Fruit fly (Drosophila melanogaster): ENCODE measurements around the gene CG42521.

CG42521 gene

DNA sequence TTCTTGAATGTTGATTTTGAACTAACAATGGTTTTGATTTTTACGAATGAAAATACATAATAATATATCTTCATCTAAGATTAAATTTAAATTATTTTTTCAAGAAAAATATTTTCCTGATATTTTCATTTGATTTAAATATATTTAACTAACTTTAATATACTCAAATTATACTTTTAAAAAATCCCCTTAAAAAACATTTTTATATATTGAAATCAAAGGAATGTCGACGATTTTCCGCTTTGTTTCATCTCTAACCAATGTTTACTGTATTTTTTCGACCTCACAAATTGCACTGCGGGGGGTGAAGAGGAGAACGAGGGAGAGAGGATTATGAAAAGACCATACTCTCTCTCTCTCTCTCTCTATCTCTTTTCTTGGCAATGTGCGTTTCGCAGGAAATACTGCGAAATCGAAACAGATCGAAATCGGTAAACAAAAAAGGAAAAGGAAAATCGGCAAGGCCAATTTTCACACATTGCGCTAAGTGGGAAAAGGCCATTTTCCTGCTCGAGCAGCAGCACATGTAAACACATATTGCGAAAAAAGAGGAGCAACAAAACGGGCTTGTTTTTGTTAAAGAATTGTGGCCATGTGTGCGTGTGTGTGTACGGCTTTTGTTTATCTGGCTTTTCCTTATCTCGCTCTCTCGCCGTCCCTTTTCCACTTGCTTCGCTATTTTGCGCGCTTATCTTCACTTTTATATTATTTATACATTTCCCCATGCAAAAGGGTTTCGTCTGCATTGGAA is 36.8 kb upstream of the CG42521 start (continued):
- TF ChIP-seq CG8388 (GFP tag; optimal IDR thresholded peaks at IDR 0.05) = no peak
- no peak for TF ChIP-seq yki (optimal IDR thresholded peaks at IDR 0.05)
- no peak for TF ChIP-seq sisA (GFP tag; IDR thresholded peaks at IDR 0.05)
- TF ChIP-seq h (optimal IDR thresholded peaks at IDR 0.05) = no peak
- TF ChIP-seq lola (GFP tag; optimal IDR thresholded peaks at IDR 0.05) = peak in 1 of 3 experiments; percentile 42
- no peak for TF ChIP-seq ftz-f1 (GFP tag; optimal IDR thresholded peaks at IDR 0.05)
- TF ChIP-seq aop (GFP tag; IDR thresholded peaks at IDR 0.05) = no peak
- no peak for TF ChIP-seq CG14014 (GFP tag; IDR thresholded peaks at IDR 0.05)
- TF ChIP-seq Tbp (GFP tag; optimal IDR thresholded peaks at IDR 0.05) = no peak
- no peak for TF ChIP-seq CG14860 (GFP tag; IDR thresholded peaks at IDR 0.05; ENCODE audit: partially characterized antibody)
- no peak for TF ChIP-seq vvl (GFP tag; IDR thresholded peaks at IDR 0.05)
- no peak for TF ChIP-seq CG8478 (optimal IDR thresholded peaks at IDR 0.05)
- TF ChIP-seq CG17912 (GFP tag; optimal IDR thresholded peaks at IDR 0.05) = no peak
- peak in 1 of 2 experiments; percentile 40 for TF ChIP-seq Hr51 (GFP tag; optimal IDR thresholded peaks at IDR 0.05)
- no peak for TF ChIP-seq wek (GFP tag; optimal IDR thresholded peaks at IDR 0.05)
- no peak for TF ChIP-seq Lim3 (GFP tag; IDR thresholded peaks at IDR 0.05)
- peak; percentile 92 for TF ChIP-seq grau (tag; optimal IDR thresholded peaks at IDR 0.05)
- no peak for TF ChIP-seq CG34376 (GFP tag; optimal IDR thresholded peaks at IDR 0.05)
- no peak for TF ChIP-seq disco-r (GFP tag; optimal IDR thresholded peaks at IDR 0.05)
- TF ChIP-seq CG7357 (GFP tag; IDR thresholded peaks at IDR 0.05) = no peak
- no peak for TF ChIP-seq zfh2 (GFP tag; optimal IDR thresholded peaks at IDR 0.05)
- no peak for TF ChIP-seq CkIIα-i1 (GFP tag; IDR thresholded peaks at IDR 0.05)
- no peak for TF ChIP-seq so (GFP tag; IDR thresholded peaks at IDR 0.05)
- no peak for TF ChIP-seq H15 (GFP tag; IDR thresholded peaks at IDR 0.05)
- no peak for TF ChIP-seq oc (tag; optimal IDR thresholded peaks at IDR 0.05)
- no peak for TF ChIP-seq sim (GFP tag; IDR thresholded peaks at IDR 0.05)
- no peak for TF ChIP-seq HLHmδ (GFP tag; optimal IDR thresholded peaks at IDR 0.05)
- TF ChIP-seq lov (optimal IDR thresholded peaks at IDR 0.05) = no peak
- 0 out of 3 replicates have a peak, but pooled peaks have one; percentile 13 for TF ChIP-seq lov (GFP tag; IDR thresholded peaks at IDR 0.05)
- TF ChIP-seq nau (GFP tag; optimal IDR thresholded peaks at IDR 0.05) = no peak
- no peak for TF ChIP-seq Ravus (GFP tag; IDR thresholded peaks at IDR 0.05)
- no peak for TF ChIP-seq CG42726 (GFP tag; IDR thresholded peaks at IDR 0.05; ENCODE audit: partially characterized antibody)
- TF ChIP-seq ro (GFP tag; IDR thresholded peaks at IDR 0.05) = no peak
- no peak for TF ChIP-seq CG12071 (GFP tag; optimal IDR thresholded peaks at IDR 0.05)
- no peak for TF ChIP-seq CG3407 (GFP tag; optimal IDR thresholded peaks at IDR 0.05)
- TF ChIP-seq Dbx (GFP tag; IDR thresholded peaks at IDR 0.05) = no peak
- no peak for TF ChIP-seq CG9797 (GFP tag; optimal IDR thresholded peaks at IDR 0.05)
- no peak for TF ChIP-seq mirr (GFP tag; optimal IDR thresholded peaks at IDR 0.05)
- TF ChIP-seq Dref (GFP tag; IDR thresholded peaks at IDR 0.05) = no peak
- no peak for TF ChIP-seq CG4404 (GFP tag; IDR thresholded peaks at IDR 0.05)
- no peak for TF ChIP-seq ase (GFP tag; IDR thresholded peaks at IDR 0.05)
- TF ChIP-seq CG6765 (GFP tag; optimal IDR thresholded peaks at IDR 0.05) = no peak
- TF ChIP-seq sna (GFP tag; IDR thresholded peaks at IDR 0.05; ENCODE audit: partially characterized antibody) = no peak
- no peak for TF ChIP-seq Scr (GFP tag; IDR thresholded peaks at IDR 0.05; ENCODE audit: partially characterized antibody)
- no peak for TF ChIP-seq Sry-δ (GFP tag; optimal IDR thresholded peaks at IDR 0.05)
- no peak for TF ChIP-seq gt (GFP tag; IDR thresholded peaks at IDR 0.05)
- no peak for TF ChIP-seq MBD-R2 (GFP tag; IDR thresholded peaks at IDR 0.05)
- peak; percentile 87 for TF ChIP-seq crol (GFP tag; IDR thresholded peaks at IDR 0.05)
- peak; percentile 61 for TF ChIP-seq CG2712 (tag; optimal IDR thresholded peaks at IDR 0.05)
- TF ChIP-seq sens-2 (GFP tag; IDR thresholded peaks at IDR 0.05) = no peak
- no peak for TF ChIP-seq tio (GFP tag; optimal IDR thresholded peaks at IDR 0.05)
- TF ChIP-seq zen (tag; optimal IDR thresholded peaks at IDR 0.05) = peak; percentile 38
